Worm (Caenorhabditis elegans) whole organism, L4 larva: ENCODE measurements around the gene K02C4.3.

ENCODE experiments used
- aly-2 ChIP-seq: sonication (generic microtip); optimal IDR thresholded peaks from 2 replicates; lab custom pipeline; 2018; ENCODE audit warnings: missing biosample characterization, missing genetic modification characterization
- hif-1 ChIP-seq, 2 experiments: sonication (generic microtip); optimal IDR thresholded peaks; 2 replicates each; lab custom pipeline; 2016 to 2017; ENCODE audit warnings: missing compliant biosample characterization in 2 of 2, missing genetic modification characterization in 2 of 2, missing genetic modification reagents in 2 of 2, missing genotype in 2 of 2, mild to moderate bottlenecking in 1 of 2
- jun-1 ChIP-seq: fragments of 150-350 bp; optimal IDR thresholded peaks from 2 replicates; lab custom pipeline; 2014; ENCODE audit warnings: missing biosample characterization, missing genetic modification reagents, missing genetic modification characterization
- nhr-76 ChIP-seq: fragments of 150-350 bp; optimal IDR thresholded peaks from 2 replicates; lab custom pipeline; 2014; ENCODE audit warnings: missing biosample characterization, missing genetic modification characterization
- pha-4 ChIP-seq, 2 experiments: fragments of 150-350 bp in 1 of 2; fragments of 200-800 bp in 1 of 2; sonication (Bioruptor generic) in 1 of 2; IDR thresholded peaks in 1 of 2; optimal IDR thresholded peaks in 1 of 2; 2 replicates each; pipeline versions ENCODE4 v1.3.6 to Lab custom; 2014 to 2022; ENCODE audit warnings: missing genetic modification characterization in 2 of 2, missing genetic modification reagents in 2 of 2, missing biosample characterization in 1 of 2, missing compliant biosample characterization in 1 of 2
- spr-1 ChIP-seq: sonication (generic microtip); optimal IDR thresholded peaks from 2 replicates; lab custom pipeline; 2016; ENCODE audit warnings: mild to moderate bottlenecking, missing genetic modification characterization, missing compliant biosample characterization
- unc-130 ChIP-seq: sonication (generic microtip); optimal IDR thresholded peaks from 2 replicates; lab custom pipeline; 2016; ENCODE audit warnings: missing genetic modification reagents, missing genetic modification characterization, missing compliant biosample characterization
- unc-39 ChIP-seq: sonication (generic microtip); optimal IDR thresholded peaks from 2 replicates; lab custom pipeline; 2017; ENCODE audit warnings: missing biosample characterization, missing genetic modification characterization
- zag-1 ChIP-seq: fragments of 150-350 bp; optimal IDR thresholded peaks from 2 replicates; lab custom pipeline; 2014; ENCODE audit warnings: missing biosample characterization, missing genetic modification characterization

ce11 chrII:8102041-8102440 is 15.4 kb upstream of the K02C4.3 start, which contains the start of gene sre-2:
- TF ChIP-seq nhr-76 (tag; lab: Kevin White, UChicago) (no peak), unc-39 (tag; lab: Kevin White, UChicago) (no peak), unc-130 (GFP tag; lab: Kevin White, UChicago) (no peak), pha-4 (GFP tag; IDR thresholded peaks at IDR 0.05; lab: Robert Waterston, UW) (no peak), pha-4 (tag; optimal IDR thresholded peaks at IDR 0.05; lab: Kevin White, UChicago) (no peak), spr-1 (tag; lab: Kevin White, UChicago) (no peak), jun-1 (tag; lab: Kevin White, UChicago) (no peak), hif-1 (tag; optimal IDR thresholded peaks at IDR 0.05; lab: Kevin White, UChicago) (no peak), zag-1 (tag; lab: Kevin White, UChicago) (no peak), aly-2 (tag; lab: Kevin White, UChicago) (no peak)
